Fruit fly (Drosophila melanogaster) whole organism, embryonic: ENCODE data around the gene CG16734.

Experiments used
- CG11456 ChIP-seq: fragments of 200-800 bp; sonication (Bioruptor generic); IDR thresholded peaks from 3 replicates; pipeline ENCODE4 v1.3.6; 2022; ENCODE audit warnings: missing biosample characterization, missing genetic modification characterization
- CG11504 ChIP-seq: fragments of 200-800 bp; sonication (Bioruptor generic); optimal IDR thresholded peaks from 3 replicates; lab custom pipeline; 2019; ENCODE audit warnings: missing biosample characterization, mild to moderate bottlenecking, missing genetic modification characterization, moderate library complexity
- CG12104 ChIP-seq: fragments of 200-800 bp; sonication (Bioruptor generic); optimal IDR thresholded peaks from 3 replicates; lab custom pipeline; 2016; ENCODE audit warnings: missing biosample characterization, missing genetic modification characterization
- CG14965 ChIP-seq: fragments of 200-800 bp; sonication (Bioruptor generic); optimal IDR thresholded peaks from 2 replicates; lab custom pipeline; 2016; ENCODE audit warnings: missing biosample characterization, missing genetic modification characterization, borderline replicate concordance
- CG16813 ChIP-seq: fragments of 200-800 bp; sonication (Bioruptor generic); IDR thresholded peaks from 3 replicates; pipeline ENCODE4 v1.3.6; 2022; ENCODE audit warnings: missing biosample characterization, missing genetic modification characterization; ENCODE audit not compliant: partially characterized antibody
- CG17612 ChIP-seq: fragments of 200-800 bp; sonication (Bioruptor generic); IDR thresholded peaks from 2 replicates; pipeline ENCODE4 v1.3.6; 2022; ENCODE audit warnings: missing biosample characterization, missing genetic modification characterization
- CG17802 ChIP-seq: fragments of 200-800 bp; sonication (Bioruptor generic); optimal IDR thresholded peaks from 2 replicates; lab custom pipeline; 2018; ENCODE audit warnings: missing biosample characterization, mild to moderate bottlenecking, missing genetic modification characterization, moderate library complexity
- CG17829 ChIP-seq: fragments of 200-800 bp; optimal IDR thresholded peaks from 2 replicates; lab custom pipeline; 2019; ENCODE audit warnings: missing biosample characterization, mild to moderate bottlenecking, missing genetic modification characterization, moderate library complexity
- CG18011 ChIP-seq: fragments of 200-800 bp; sonication (Bioruptor generic); optimal IDR thresholded peaks from 2 replicates; lab custom pipeline; 2017; ENCODE audit warnings: missing biosample characterization, missing genetic modification characterization, mild to moderate bottlenecking, moderate library complexity, missing genotype
- CG2712 ChIP-seq: fragments of 200-800 bp; optimal IDR thresholded peaks from 3 replicates; lab custom pipeline; 2019; ENCODE audit warnings: missing biosample characterization, mild to moderate bottlenecking, missing genetic modification characterization, moderate library complexity
- CG31224 ChIP-seq: fragments of 200-800 bp; sonication (Bioruptor generic); IDR thresholded peaks from 2 replicates; pipeline ENCODE4 v1.3.6; 2022; ENCODE audit warnings: missing biosample characterization, missing genetic modification characterization
- CG32532 ChIP-seq: fragments of 200-800 bp; sonication (Bioruptor generic); IDR thresholded peaks from 2 replicates; pipeline ENCODE4 v1.3.6; 2022; ENCODE audit warnings: missing biosample characterization, missing genetic modification characterization
- CG4360 ChIP-seq: fragments of 200-800 bp; sonication (Bioruptor generic); IDR thresholded peaks from 2 replicates; pipeline ENCODE4 v1.3.6; 2022; ENCODE audit warnings: missing biosample characterization, missing genetic modification characterization
- CG6654 ChIP-seq: fragments of 200-800 bp; sonication (Bioruptor generic); optimal IDR thresholded peaks from 2 replicates; lab custom pipeline; 2017; ENCODE audit warnings: missing biosample characterization, mild to moderate bottlenecking, missing genetic modification characterization
- CG7271 ChIP-seq: fragments of 200-800 bp; sonication (Bioruptor generic); optimal IDR thresholded peaks from 2 replicates; lab custom pipeline; 2018; ENCODE audit warnings: missing biosample characterization, mild to moderate bottlenecking, missing genetic modification characterization, moderate library complexity
- CG7963 ChIP-seq: fragments of 200-800 bp; sonication (Bioruptor generic); IDR thresholded peaks from 3 replicates; pipeline ENCODE4 v1.3.6; 2022; ENCODE audit warnings: missing biosample characterization, missing genetic modification characterization; ENCODE audit not compliant: partially characterized antibody
- CG8388 ChIP-seq: fragments of 200-800 bp; sonication (Bioruptor generic); optimal IDR thresholded peaks from 2 replicates; lab custom pipeline; 2019; ENCODE audit warnings: missing biosample characterization, mild to moderate bottlenecking, missing genetic modification characterization, moderate library complexity
- CG8478 ChIP-seq: fragments of >200 bp; optimal IDR thresholded peaks from 2 replicates; lab custom pipeline; 2018
- Chrac-16 ChIP-seq: fragments of 200-800 bp; sonication (Bioruptor generic); optimal IDR thresholded peaks from 3 replicates; lab custom pipeline; 2016; ENCODE audit warnings: missing biosample characterization, missing genetic modification characterization
- Dfd ChIP-seq, 2 experiments: fragments of >200 bp; optimal IDR thresholded peaks; 2 replicates each; lab custom pipeline; 2017; ENCODE audit warnings: missing biosample characterization in 2 of 2, missing genetic modification characterization in 2 of 2
- Fer2 ChIP-seq: fragments of 200-800 bp; sonication (Bioruptor generic); optimal IDR thresholded peaks from 2 replicates; lab custom pipeline; 2018; ENCODE audit warnings: missing biosample characterization, mild to moderate bottlenecking, missing genetic modification characterization, moderate library complexity
- HLHmδ ChIP-seq: fragments of 200-800 bp; sonication (Bioruptor generic); optimal IDR thresholded peaks from 2 replicates; lab custom pipeline; 2018; ENCODE audit warnings: missing biosample characterization, mild to moderate bottlenecking, missing genetic modification characterization, moderate library complexity
- HmgD ChIP-seq: fragments of 200-800 bp; sonication (Bioruptor generic); optimal IDR thresholded peaks from 3 replicates; lab custom pipeline; 2016; ENCODE audit warnings: missing biosample characterization, missing genetic modification characterization
- Med ChIP-seq: fragments of 200-800 bp; sonication (Bioruptor generic); peaks from one replicate; lab custom pipeline; 2016; ENCODE audit warnings: missing biosample characterization, missing genetic modification characterization, mild to moderate bottlenecking, inconsistent platforms, moderate library complexity
- NC2β ChIP-seq: fragments of 200-800 bp; sonication (Bioruptor generic); optimal IDR thresholded peaks from 2 replicates; lab custom pipeline; 2016; ENCODE audit warnings: missing biosample characterization, missing genetic modification characterization
- NFAT ChIP-seq: fragments of 200-800 bp; sonication (Bioruptor generic); IDR thresholded peaks from 2 replicates; pipeline ENCODE4 v1.3.6; 2022; ENCODE audit warnings: missing biosample characterization, missing genetic modification characterization
- Sox102F ChIP-seq: fragments of 200-800 bp; sonication (Bioruptor generic); optimal IDR thresholded peaks from 2 replicates; lab custom pipeline; 2018; ENCODE audit warnings: missing biosample characterization, mild to moderate bottlenecking, missing genetic modification characterization, moderate library complexity
- az2 ChIP-seq: fragments of 200-800 bp; sonication (Bioruptor generic); optimal IDR thresholded peaks from 3 replicates; lab custom pipeline; 2016; ENCODE audit warnings: missing biosample characterization, missing genetic modification characterization
- chinmo ChIP-seq: fragments of 200-800 bp; sonication (Bioruptor generic); IDR thresholded peaks from 4 replicates; pipeline ENCODE4 v1.3.6; 2022; ENCODE audit warnings: missing biosample characterization, missing genetic modification characterization; ENCODE audit not compliant: partially characterized antibody
- chm ChIP-seq: fragments of 200-800 bp; sonication (Bioruptor generic); IDR thresholded peaks from 2 replicates; pipeline ENCODE4 v1.3.6; 2022; ENCODE audit warnings: missing biosample characterization, missing genetic modification characterization
- crol ChIP-seq: fragments of 200-800 bp; sonication (Bioruptor generic); IDR thresholded peaks from 2 replicates; pipeline ENCODE4 v1.3.6; 2022; ENCODE audit warnings: missing biosample characterization, missing genetic modification characterization
- cwo ChIP-seq: fragments of 200-800 bp; sonication (Bioruptor generic); optimal IDR thresholded peaks from 3 replicates; lab custom pipeline; 2017; ENCODE audit warnings: missing biosample characterization, missing genetic modification characterization, mild to moderate bottlenecking, moderate library complexity, missing genetic modification reagents
- gro ChIP-seq: fragments of 200-800 bp; sonication (Bioruptor generic); optimal IDR thresholded peaks from 2 replicates; lab custom pipeline; 2016; ENCODE audit warnings: missing biosample characterization, missing genetic modification characterization
- hth ChIP-seq: fragments of >200 bp; optimal IDR thresholded peaks from 2 replicates; lab custom pipeline; 2017; ENCODE audit warnings: inconsistent platforms
- klu ChIP-seq: fragments of 200-800 bp; sonication (Bioruptor generic); IDR thresholded peaks from 2 replicates; pipeline ENCODE4 v1.3.6; 2022; ENCODE audit warnings: missing biosample characterization, missing genetic modification characterization
- lola ChIP-seq, 3 experiments: fragments of >200 bp in 2 of 3; fragments of 200-800 bp in 1 of 3; sonication (Bioruptor generic) in 1 of 3; optimal IDR thresholded peaks; 2 replicates each; lab custom pipeline; 2017 to 2019; ENCODE audit warnings: missing biosample characterization in 3 of 3, missing genetic modification characterization in 3 of 3, mild to moderate bottlenecking in 1 of 3, moderate library complexity in 1 of 3
- nau ChIP-seq: fragments of 200-800 bp; sonication (Bioruptor generic); optimal IDR thresholded peaks from 3 replicates; lab custom pipeline; 2017; ENCODE audit warnings: missing biosample characterization, mild to moderate bottlenecking, missing genetic modification characterization, missing genetic modification reagents
- org-1 ChIP-seq: fragments of 200-800 bp; sonication (Bioruptor generic); optimal IDR thresholded peaks from 2 replicates; lab custom pipeline; 2017; ENCODE audit warnings: missing biosample characterization, missing genetic modification characterization
- row ChIP-seq: fragments of 200-800 bp; sonication (Bioruptor generic); IDR thresholded peaks from 3 replicates; pipeline ENCODE4 v1.3.6; 2022; ENCODE audit warnings: missing biosample characterization, missing genetic modification characterization
- run ChIP-seq: fragments of 200-800 bp; sonication (Bioruptor generic); optimal IDR thresholded peaks from 3 replicates; lab custom pipeline; 2018; ENCODE audit warnings: missing biosample characterization, mild to moderate bottlenecking, missing genetic modification characterization
- slou ChIP-seq: fragments of 200-800 bp; sonication (Bioruptor generic); optimal IDR thresholded peaks from 3 replicates; lab custom pipeline; 2016; ENCODE audit warnings: missing biosample characterization, missing genetic modification characterization
- stwl ChIP-seq: fragments of 200-800 bp; sonication (Bioruptor generic); optimal IDR thresholded peaks from 3 replicates; lab custom pipeline; 2018; ENCODE audit warnings: missing biosample characterization, mild to moderate bottlenecking, missing genetic modification characterization, moderate library complexity
- tap ChIP-seq: fragments of 200-800 bp; optimal IDR thresholded peaks from 3 replicates; lab custom pipeline; 2019; ENCODE audit warnings: missing biosample characterization, mild to moderate bottlenecking, missing genetic modification characterization, moderate library complexity
- unc-4 ChIP-seq: fragments of 200-800 bp; sonication (Bioruptor generic); IDR thresholded peaks from 2 replicates; pipeline ENCODE4 v1.3.6; 2022; ENCODE audit warnings: missing biosample characterization, missing genetic modification characterization; ENCODE audit not compliant: partially characterized antibody

Gene CG16734

DNA sequence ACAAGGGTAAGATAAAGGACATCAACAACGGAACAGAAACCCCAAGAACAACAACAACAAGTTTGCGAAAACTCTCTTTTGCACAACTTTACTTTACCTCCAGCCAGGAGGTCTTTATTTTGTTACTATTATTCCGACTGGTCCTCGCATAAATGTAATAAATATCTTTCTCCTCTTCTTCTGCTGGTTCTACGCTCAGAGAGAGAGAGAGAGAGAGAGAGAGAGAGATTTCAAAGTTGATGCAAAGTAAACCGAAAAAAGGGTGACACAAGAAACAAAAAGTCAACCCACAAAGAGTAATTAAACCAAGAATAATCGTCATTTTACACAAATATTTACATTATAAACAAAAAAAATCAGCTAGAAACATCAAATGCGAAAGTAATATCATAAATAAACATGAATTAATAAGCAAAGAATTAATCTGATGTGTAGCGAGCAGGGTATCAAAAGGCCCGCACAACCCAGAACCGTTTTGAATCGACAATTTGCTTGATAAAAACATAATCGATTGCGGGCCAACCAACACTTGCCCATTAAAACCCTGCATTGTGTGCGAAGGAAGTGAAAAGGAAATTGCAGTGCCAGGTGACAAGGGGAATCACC is 24.8 kb upstream of the CG16734 start (continued):
- TF ChIP-seq CG18011 (GFP tag; lab: Kevin White, UChicago), result no peak
- no peak for TF ChIP-seq CG17802
- no peak for TF ChIP-seq slou (GFP tag; lab: Kevin White, UChicago)
- no peak for TF ChIP-seq run (tag; lab: Kevin White, UChicago)
- no peak for TF ChIP-seq lola (GFP tag; optimal IDR thresholded peaks at IDR 0.05; lab: Kevin White, UChicago)
- TF ChIP-seq CG14965, result no peak
- TF ChIP-seq CG31224, result no peak

- TF ChIP-seq NFAT (GFP tag; lab: Robert Waterston, UW) (no peak), row (no peak), CG2712 (no peak), az2 (no peak), tap (no peak), gro (no peak), nau (GFP tag; lab: Kevin White, UChicago) (no peak), Med (GFP tag; lab: Kevin White, UChicago) (peak; percentile 57), CG17612 (GFP tag; lab: Robert Waterston, UW) (0 out of 2 replicates have a peak, but pooled peaks have one; percentile 23), CG11456 (GFP tag; lab: Robert Waterston, UW) (0 out of 3 replicates have a peak, but pooled peaks have one; percentile 45), CG8478 (peak; percentile 48), CG8388 (no peak), Chrac-16 (GFP tag; lab: Kevin White, UChicago) (no peak), hth (lab: Kevin White, UChicago) (no peak), CG17829 (tag; lab: Kevin White, UChicago) (no peak), HmgD (GFP tag; lab: Kevin White, UChicago) (no peak), klu (GFP tag; lab: Robert Waterston, UW) (no peak), Dfd (GFP tag; optimal IDR thresholded peaks at IDR 0.05; lab: Kevin White, UChicago) (peak in 1 of 2 experiments; percentile 68), Sox102F (GFP tag; lab: Kevin White, UChicago) (no peak), chm (GFP tag; lab: Robert Waterston, UW) (no peak), org-1 (GFP tag; lab: Kevin White, UChicago) (no peak), cwo (GFP tag; lab: Kevin White, UChicago) (no peak), HLHmδ (GFP tag; lab: Kevin White, UChicago) (no peak)
Measured at dm6 chr3R:9232346-9232745, 22.5 kb upstream of the CG16734 start.

dm6 chr3R:9233763-9234162 is 21.1 kb upstream of the CG16734 start:
- TF ChIP-seq CG16813 (GFP tag; lab: Robert Waterston, UW) (0 out of 3 replicates have a peak, but pooled peaks have one; percentile 18), CG7963 (0 out of 3 replicates have a peak, but pooled peaks have one; percentile 19), NC2β (GFP tag; lab: Kevin White, UChicago) (no peak), Fer2 (tag; lab: Kevin White, UChicago) (no peak), CG12104 (GFP tag; lab: Kevin White, UChicago) (no peak), CG8478 (peak; percentile 22), crol (0 out of 2 replicates have a peak, but pooled peaks have one; percentile 3), Dfd (GFP tag; optimal IDR thresholded peaks at IDR 0.05; lab: Kevin White, UChicago) (peak in 1 of 2 experiments; percentile 95), CG6654 (GFP tag; lab: Kevin White, UChicago) (peak; percentile 18), unc-4 (GFP tag; lab: Robert Waterston, UW) (no peak), CG4360 (GFP tag; lab: Robert Waterston, UW) (0 out of 2 replicates have a peak, but pooled peaks have one; percentile 27), CG7271 (tag; lab: Kevin White, UChicago) (no peak), chinmo (GFP tag; lab: Robert Waterston, UW) (0 out of 4 replicates have a peak, but pooled peaks have one; percentile 24), CG11504 (tag; lab: Kevin White, UChicago) (peak; percentile 92), CG32532 (GFP tag; lab: Robert Waterston, UW) (0 out of 2 replicates have a peak, but pooled peaks have one; percentile 37), stwl (tag; lab: Kevin White, UChicago) (peak; percentile 37)
